Worm (Caenorhabditis elegans) whole organism, L3 larva: Measurements from ENCODE around the gene mrps-2.

ENCODE experiments used
- fos-1 ChIP-seq: fragments of 150-350 bp; optimal IDR thresholded peaks from 2 replicates; lab custom pipeline; 2014; ENCODE audit warnings: missing biosample characterization, missing genetic modification characterization
- ztf-11 ChIP-seq: fragments of 150-350 bp; optimal IDR thresholded peaks from 2 replicates; lab custom pipeline; 2014; ENCODE audit warnings: missing biosample characterization, missing genetic modification characterization

ce11 chrV:8424840-8425814, 40.4 kb upstream of the mrps-2 start:
- no peak for TF ChIP-seq fos-1 (tag; lab: Kevin White, UChicago)
- TF ChIP-seq ztf-11 (tag; lab: Kevin White, UChicago) = no peak
